Fruit fly (Drosophila melanogaster) whole organism, embryonic: ENCODE results near the gene CG6602.
A peak's percentile ranks its signal among the peaks of the same experiment; 100 is the strongest.

ENCODE experiments used
- Antp ChIP-seq: fragments of 200-800 bp; sonication (Bioruptor generic); optimal IDR thresholded peaks from 3 replicates; lab custom pipeline; 2016; ENCODE audit warnings: missing biosample characterization, missing genetic modification characterization
- Asciz ChIP-seq: fragments of 200-800 bp; sonication (Bioruptor generic); optimal IDR thresholded peaks from 2 replicates; lab custom pipeline; 2017; ENCODE audit warnings: missing biosample characterization, mild to moderate bottlenecking, missing genetic modification characterization, missing genetic modification reagents
- CG10431 ChIP-seq: fragments of 200-800 bp; sonication (Bioruptor generic); optimal IDR thresholded peaks from 3 replicates; lab custom pipeline; 2018; ENCODE audit warnings: missing biosample characterization, mild to moderate bottlenecking, missing genetic modification characterization
- CG10959 ChIP-seq: fragments of 200-800 bp; sonication (Bioruptor generic); IDR thresholded peaks from 2 replicates; pipeline ENCODE4 v1.3.6; 2022; ENCODE audit warnings: missing biosample characterization, missing genetic modification characterization
- CG11247 ChIP-seq: fragments of 200-800 bp; sonication (Bioruptor generic); IDR thresholded peaks from 2 replicates; pipeline ENCODE4 v1.3.6; 2022; ENCODE audit warnings: missing biosample characterization, missing genetic modification characterization
- CG11398 ChIP-seq: fragments of 200-800 bp; sonication (Bioruptor generic); optimal IDR thresholded peaks from 2 replicates; lab custom pipeline; 2016; ENCODE audit warnings: missing biosample characterization, missing genetic modification characterization
- CG12299 ChIP-seq: fragments of 200-800 bp; sonication (Bioruptor generic); optimal IDR thresholded peaks from 2 replicates; lab custom pipeline; 2018; ENCODE audit warnings: missing biosample characterization, mild to moderate bottlenecking, missing genetic modification characterization
- CG13287 ChIP-seq: fragments of 200-800 bp; sonication (Bioruptor generic); IDR thresholded peaks from 2 replicates; pipeline ENCODE4 v1.3.6; 2022; ENCODE audit warnings: missing biosample characterization, missing genetic modification characterization; ENCODE audit not compliant: partially characterized antibody
- CG14667 ChIP-seq: fragments of 200-800 bp; sonication (Bioruptor generic); IDR thresholded peaks from 2 replicates; pipeline ENCODE4 v1.3.6; 2022; ENCODE audit warnings: missing biosample characterization, missing genetic modification characterization
- CG14860 ChIP-seq: fragments of 200-800 bp; sonication (Bioruptor generic); IDR thresholded peaks from 3 replicates; pipeline ENCODE4 v1.3.6; 2022; ENCODE audit warnings: missing biosample characterization, missing genetic modification characterization; ENCODE audit not compliant: partially characterized antibody
- CG16813 ChIP-seq: fragments of 200-800 bp; sonication (Bioruptor generic); IDR thresholded peaks from 3 replicates; pipeline ENCODE4 v1.3.6; 2022; ENCODE audit warnings: missing biosample characterization, missing genetic modification characterization; ENCODE audit not compliant: partially characterized antibody
- CG16863 ChIP-seq: fragments of 200-800 bp; sonication (Bioruptor generic); optimal IDR thresholded peaks from 3 replicates; lab custom pipeline; 2016; ENCODE audit warnings: missing biosample characterization, missing genetic modification characterization
- CG17361 ChIP-seq: fragments of 200-800 bp; sonication (Bioruptor generic); IDR thresholded peaks from 3 replicates; pipeline ENCODE4 v1.3.6; 2022; ENCODE audit warnings: missing biosample characterization, missing genetic modification characterization
- CG17385 ChIP-seq: fragments of 200-800 bp; sonication (Bioruptor generic); optimal IDR thresholded peaks from 3 replicates; lab custom pipeline; 2018; ENCODE audit warnings: missing biosample characterization, mild to moderate bottlenecking, missing genetic modification characterization
- CG17568 ChIP-seq: fragments of 200-800 bp; sonication (Bioruptor generic); optimal IDR thresholded peaks from 2 replicates; lab custom pipeline; 2018; ENCODE audit warnings: missing biosample characterization, mild to moderate bottlenecking, missing genetic modification characterization, moderate library complexity
- CG2116 ChIP-seq: fragments of 200-800 bp; sonication (Bioruptor generic); optimal IDR thresholded peaks from 3 replicates; lab custom pipeline; 2018; ENCODE audit warnings: missing biosample characterization, mild to moderate bottlenecking, missing genetic modification characterization
- CG2678 ChIP-seq: fragments of 200-800 bp; sonication (Bioruptor generic); optimal IDR thresholded peaks from 3 replicates; lab custom pipeline; 2019; ENCODE audit warnings: missing biosample characterization, mild to moderate bottlenecking, missing genetic modification characterization, moderate library complexity
- CG2889 ChIP-seq: fragments of 200-800 bp; sonication (Bioruptor generic); IDR thresholded peaks from 3 replicates; pipeline ENCODE4 v1.3.6; 2022; ENCODE audit warnings: missing biosample characterization, missing genetic modification characterization
- CG32767 ChIP-seq: fragments of 200-800 bp; sonication (Bioruptor generic); IDR thresholded peaks from 2 replicates; pipeline ENCODE4 v1.3.6; 2022; ENCODE audit warnings: missing biosample characterization, missing genetic modification characterization
- CG32772 ChIP-seq: fragments of 200-800 bp; sonication (Bioruptor generic); IDR thresholded peaks from 2 replicates; pipeline ENCODE4 v1.3.6; 2022; ENCODE audit warnings: missing biosample characterization, missing genetic modification characterization
- CG33213 ChIP-seq: fragments of 200-800 bp; sonication (Bioruptor generic); optimal IDR thresholded peaks from 3 replicates; lab custom pipeline; 2016; ENCODE audit warnings: missing biosample characterization, missing genetic modification characterization
- CG43689 ChIP-seq: fragments of 200-800 bp; sonication (Bioruptor generic); IDR thresholded peaks from 2 replicates; pipeline ENCODE4 v1.3.6; 2022; ENCODE audit warnings: missing biosample characterization, missing genetic modification characterization
- CG4854 ChIP-seq: fragments of 200-800 bp; sonication (Bioruptor generic); optimal IDR thresholded peaks from 2 replicates; lab custom pipeline; 2016; ENCODE audit warnings: missing biosample characterization, missing genetic modification characterization, inconsistent platforms
- CG6254 ChIP-seq: fragments of 200-800 bp; sonication (Bioruptor generic); optimal IDR thresholded peaks from 3 replicates; lab custom pipeline; 2017; ENCODE audit warnings: mild to moderate bottlenecking, missing biosample characterization, missing genetic modification reagents, missing genetic modification characterization
- CG7745 ChIP-seq: fragments of 200-800 bp; sonication (Bioruptor generic); optimal IDR thresholded peaks from 2 replicates; lab custom pipeline; 2018; ENCODE audit warnings: missing biosample characterization, mild to moderate bottlenecking, missing genetic modification characterization, moderate library complexity
- CG8478 ChIP-seq: fragments of >200 bp; optimal IDR thresholded peaks from 2 replicates; lab custom pipeline; 2018
- Dll ChIP-seq: fragments of 200-800 bp; sonication (Bioruptor generic); IDR thresholded peaks from 4 replicates; pipeline ENCODE4 v1.3.6; 2022; ENCODE audit warnings: missing biosample characterization, missing genetic modification characterization; ENCODE audit not compliant: partially characterized antibody
- Doc2 ChIP-seq: fragments of 200-800 bp; sonication (Bioruptor generic); IDR thresholded peaks from 2 replicates; pipeline ENCODE4 v1.3.6; 2022; ENCODE audit warnings: missing biosample characterization, missing genetic modification characterization
- Dref ChIP-seq: fragments of 200-800 bp; sonication (Bioruptor generic); IDR thresholded peaks from 2 replicates; pipeline ENCODE4 v1.3.6; 2022; ENCODE audit warnings: missing biosample characterization, missing genetic modification characterization
- Ets97D ChIP-seq: fragments of 200-800 bp; sonication (Bioruptor generic); optimal IDR thresholded peaks from 3 replicates; lab custom pipeline; 2016; ENCODE audit warnings: missing biosample characterization, missing genetic modification characterization
- Gsc ChIP-seq: fragments of 200-800 bp; sonication (Bioruptor generic); IDR thresholded peaks from 2 replicates; pipeline ENCODE4 v1.3.6; 2022; ENCODE audit warnings: missing biosample characterization, missing genetic modification characterization
- HLH3B ChIP-seq: fragments of 200-800 bp; sonication (Bioruptor generic); IDR thresholded peaks from 2 replicates; pipeline ENCODE4 v1.3.6; 2022; ENCODE audit warnings: missing biosample characterization, missing genetic modification characterization
- Hr51 ChIP-seq, 2 experiments: fragments of 200-800 bp; sonication (Bioruptor generic); optimal IDR thresholded peaks; 2 replicates in 1 of 2; 3 replicates in 1 of 2; lab custom pipeline; 2016 to 2018; ENCODE audit warnings: missing biosample characterization in 2 of 2, missing genetic modification characterization in 2 of 2, mild to moderate bottlenecking in 1 of 2, moderate library complexity in 1 of 2
- Kr ChIP-seq: fragments of 200-800 bp; sonication (Bioruptor generic); optimal IDR thresholded peaks from 2 replicates; lab custom pipeline; 2017; ENCODE audit warnings: missing biosample characterization, mild to moderate bottlenecking, missing genetic modification characterization
- Sry-β ChIP-seq: fragments of 200-800 bp; sonication (Bioruptor generic); optimal IDR thresholded peaks from 2 replicates; lab custom pipeline; 2018; ENCODE audit warnings: missing biosample characterization, mild to moderate bottlenecking, missing genetic modification characterization, moderate library complexity
- Taf1 ChIP-seq: fragments of 200-800 bp; sonication (Bioruptor generic); IDR thresholded peaks from 2 replicates; pipeline ENCODE4 v1.3.6; 2022; ENCODE audit warnings: missing biosample characterization, missing genetic modification characterization
- ash1 ChIP-seq: fragments of 200-800 bp; sonication (Bioruptor generic); optimal IDR thresholded peaks from 2 replicates; lab custom pipeline; 2018; ENCODE audit warnings: missing biosample characterization, mild to moderate bottlenecking, missing genetic modification characterization
- az2 ChIP-seq: fragments of 200-800 bp; sonication (Bioruptor generic); optimal IDR thresholded peaks from 3 replicates; lab custom pipeline; 2016; ENCODE audit warnings: missing biosample characterization, missing genetic modification characterization
- cad ChIP-seq: fragments of >200 bp; optimal IDR thresholded peaks from 2 replicates; lab custom pipeline; 2017; ENCODE audit warnings: missing biosample characterization, missing genetic modification characterization
- eve ChIP-seq, 2 experiments: fragments of >200 bp; optimal IDR thresholded peaks; 2 replicates each; lab custom pipeline; 2017; ENCODE audit warnings: missing biosample characterization in 2 of 2, missing genetic modification characterization in 2 of 2
- fd64A ChIP-seq: fragments of 200-800 bp; sonication (Bioruptor generic); optimal IDR thresholded peaks from 3 replicates; lab custom pipeline; 2018; ENCODE audit warnings: missing biosample characterization, mild to moderate bottlenecking, missing genetic modification characterization
- gcm ChIP-seq: fragments of 200-800 bp; sonication (Bioruptor generic); optimal IDR thresholded peaks from 2 replicates; lab custom pipeline; 2019; ENCODE audit warnings: missing biosample characterization, mild to moderate bottlenecking, missing genetic modification characterization, moderate library complexity
- kni ChIP-seq: fragments of 200-800 bp; sonication (Bioruptor generic); optimal IDR thresholded peaks from 3 replicates; lab custom pipeline; 2017; ENCODE audit warnings: mild to moderate bottlenecking, missing biosample characterization, missing genetic modification reagents, missing genetic modification characterization
- lilli ChIP-seq: fragments of 200-800 bp; sonication (Bioruptor generic); optimal IDR thresholded peaks from 3 replicates; lab custom pipeline; 2016; ENCODE audit warnings: missing biosample characterization, missing genetic modification characterization
- mam ChIP-seq: fragments of 200-800 bp; sonication (Bioruptor generic); optimal IDR thresholded peaks from 3 replicates; lab custom pipeline; 2016; ENCODE audit warnings: missing biosample characterization, missing genetic modification characterization
- otp ChIP-seq: fragments of 200-800 bp; sonication (Bioruptor generic); IDR thresholded peaks from 3 replicates; pipeline ENCODE4, ENCODE4 v1.3.6; 2022; ENCODE audit warnings: missing biosample characterization, missing genetic modification characterization
- pfk ChIP-seq: fragments of 200-800 bp; sonication (Bioruptor generic); optimal IDR thresholded peaks from 2 replicates; lab custom pipeline; 2018; ENCODE audit warnings: missing biosample characterization, mild to moderate bottlenecking, missing genetic modification characterization, moderate library complexity
- pnt ChIP-seq: fragments of 200-800 bp; sonication (Bioruptor generic); optimal IDR thresholded peaks from 3 replicates; lab custom pipeline; 2016; ENCODE audit warnings: missing biosample characterization, missing genetic modification characterization
- tgo ChIP-seq: fragments of 200-800 bp; sonication (Bioruptor generic); IDR thresholded peaks from 3 replicates; pipeline ENCODE4 v1.3.6; 2022; ENCODE audit warnings: missing biosample characterization, missing genetic modification characterization
- zen ChIP-seq: fragments of 200-800 bp; sonication (Bioruptor generic); optimal IDR thresholded peaks from 3 replicates; lab custom pipeline; 2018; ENCODE audit warnings: missing biosample characterization, mild to moderate bottlenecking, missing genetic modification characterization, moderate library complexity

CG6602 gene

DNA sequence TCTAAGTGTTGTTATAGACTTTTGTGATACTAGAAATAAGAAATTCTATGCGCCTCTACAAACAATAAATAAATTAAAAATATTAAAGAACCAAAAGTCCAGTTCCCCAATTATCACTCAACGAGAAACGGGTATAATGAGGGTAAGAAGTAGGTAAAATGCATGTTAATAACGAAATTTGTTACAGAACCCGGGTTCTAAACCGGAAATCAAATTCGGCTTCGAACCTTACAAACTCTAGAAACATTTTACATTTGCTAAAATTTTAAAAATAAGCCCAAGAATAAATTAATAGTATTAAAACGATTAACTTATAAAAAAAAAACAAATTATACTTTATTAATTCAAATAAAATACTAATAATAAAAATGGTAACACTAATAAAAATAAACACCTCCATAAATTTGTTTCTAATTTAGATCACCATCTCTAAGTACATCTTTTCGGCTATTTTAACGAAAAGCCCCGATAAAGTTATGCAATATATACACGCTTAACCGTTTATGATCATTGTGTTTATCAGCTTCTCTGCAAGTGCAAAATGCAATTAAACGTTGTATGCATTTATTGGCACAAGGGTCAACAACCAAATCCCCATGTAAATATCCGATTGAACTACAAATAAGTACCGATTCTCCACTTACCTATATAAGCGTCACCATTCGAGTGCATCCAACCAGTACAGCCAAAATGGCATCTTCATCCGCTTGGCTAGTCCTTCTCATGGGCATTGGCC lies at the start of gene CG6602 (continued):
- TF ChIP-seq fd64A (GFP tag; lab: Kevin White, UChicago) = no peak
- TF ChIP-seq CG32767 (GFP tag; lab: Robert Waterston, UW) = no peak
- TF ChIP-seq gcm (GFP tag; lab: Kevin White, UChicago) = no peak
- peak; percentile 12 to 18 for TF ChIP-seq Hr51 (GFP tag; optimal IDR thresholded peaks at IDR 0.05; lab: Kevin White, UChicago)
- peak; percentile 5; the same call in 1 of the 2 replicates for TF ChIP-seq CG43689 (GFP tag; lab: Robert Waterston, UW)
- TF ChIP-seq Doc2 (GFP tag; lab: Robert Waterston, UW) = no peak
- TF ChIP-seq Asciz (GFP tag; lab: Kevin White, UChicago) = peak; percentile 80
- no peak for TF ChIP-seq eve (GFP tag; optimal IDR thresholded peaks at IDR 0.05; lab: Kevin White, UChicago)
- peak; percentile 64 for TF ChIP-seq CG14667
- TF ChIP-seq Antp = peak; percentile 10
- TF ChIP-seq pfk (GFP tag; lab: Kevin White, UChicago) = peak; percentile 44
- TF ChIP-seq ash1 = peak; percentile 51
- peak; percentile 18 for TF ChIP-seq lilli
- TF ChIP-seq zen (tag; lab: Kevin White, UChicago) = peak; percentile 71
- peak; percentile 71 for TF ChIP-seq CG11247 (GFP tag; lab: Robert Waterston, UW)
- no peak for TF ChIP-seq CG16813
- no peak for TF ChIP-seq CG14860 (GFP tag; lab: Robert Waterston, UW)
- TF ChIP-seq CG10431 = no peak
- TF ChIP-seq CG13287 (GFP tag; lab: Robert Waterston, UW) = no peak
- no peak for TF ChIP-seq Kr (GFP tag; lab: Kevin White, UChicago)
- no peak for TF ChIP-seq Gsc (GFP tag; lab: Robert Waterston, UW)
- no peak for TF ChIP-seq pnt (GFP tag; lab: Kevin White, UChicago)
- TF ChIP-seq CG32772 = peak; percentile 58
- no peak for TF ChIP-seq CG11398 (GFP tag; lab: Kevin White, UChicago)
- TF ChIP-seq Ets97D = peak; percentile 99
- peak; percentile 35 for TF ChIP-seq Sry-β
- no peak for TF ChIP-seq Dref
- TF ChIP-seq CG12299 (tag; lab: Kevin White, UChicago) = no peak
- peak; percentile 45 for TF ChIP-seq az2
- TF ChIP-seq otp = peak; percentile 76
- TF ChIP-seq cad (GFP tag; lab: Kevin White, UChicago) = no peak
- no peak for TF ChIP-seq Dll
- peak; percentile 35 for TF ChIP-seq CG4854
- TF ChIP-seq CG10959 (GFP tag; lab: Robert Waterston, UW) = peak; percentile 16; the same call in 1 of the 2 replicates
- no peak for TF ChIP-seq CG17568 (GFP tag; lab: Kevin White, UChicago)
- TF ChIP-seq CG6254 = peak; percentile 44
- no peak for TF ChIP-seq CG2889
- TF ChIP-seq CG2678 (tag; lab: Kevin White, UChicago) = no peak
- peak; percentile 60 for TF ChIP-seq CG17385 (GFP tag; lab: Kevin White, UChicago)
- peak; percentile 46 for TF ChIP-seq CG2116 (GFP tag; lab: Kevin White, UChicago)
- TF ChIP-seq CG8478 (lab: Kevin White, UChicago) = no peak
- TF ChIP-seq CG16863 (GFP tag; lab: Kevin White, UChicago) = no peak
- TF ChIP-seq mam (GFP tag; lab: Kevin White, UChicago) = peak; percentile 52
- TF ChIP-seq HLH3B (GFP tag; lab: Robert Waterston, UW) = peak; percentile 79
- TF ChIP-seq CG33213 = peak; percentile 64
- peak; percentile 43 for TF ChIP-seq kni (GFP tag; lab: Kevin White, UChicago)
- TF ChIP-seq CG17361 (GFP tag; lab: Robert Waterston, UW) = no peak; the same call in 1 of the 3 replicates
- peak; percentile 77 for TF ChIP-seq tgo
- no peak; the same call in 1 of the 2 replicates for TF ChIP-seq Taf1 (GFP tag; lab: Robert Waterston, UW)
- no peak for TF ChIP-seq CG7745
